Fruit fly (Drosophila melanogaster) whole organism, embryonic: ENCODE results near the gene Ids.

Experiments
- Blimp-1 ChIP-seq: fragments of 200-800 bp; sonication (Bioruptor generic); optimal IDR thresholded peaks from 3 replicates; lab custom pipeline; 2018; ENCODE audit warnings: missing biosample characterization, missing genetic modification characterization, mild to moderate bottlenecking, moderate library complexity, missing genetic modification reagents
- CG10267 ChIP-seq: fragments of 200-800 bp; sonication (Bioruptor generic); optimal IDR thresholded peaks from 2 replicates; lab custom pipeline; 2018; ENCODE audit warnings: missing biosample characterization, mild to moderate bottlenecking, missing genetic modification characterization, moderate library complexity
- CG11504 ChIP-seq: fragments of 200-800 bp; sonication (Bioruptor generic); optimal IDR thresholded peaks from 3 replicates; lab custom pipeline; 2019; ENCODE audit warnings: missing biosample characterization, mild to moderate bottlenecking, missing genetic modification characterization, moderate library complexity
- CG13296 ChIP-seq: fragments of 200-800 bp; sonication (Bioruptor generic); optimal IDR thresholded peaks from 3 replicates; lab custom pipeline; 2018; ENCODE audit warnings: missing biosample characterization, mild to moderate bottlenecking, missing genetic modification characterization
- CG14441 ChIP-seq: fragments of 200-800 bp; sonication (Bioruptor generic); IDR thresholded peaks from 2 replicates; pipeline ENCODE4 v1.3.6; 2022; ENCODE audit warnings: missing biosample characterization, missing genetic modification characterization
- CG15269 ChIP-seq: fragments of 200-800 bp; sonication (Bioruptor generic); optimal IDR thresholded peaks from 2 replicates; lab custom pipeline; 2018; ENCODE audit warnings: missing biosample characterization, mild to moderate bottlenecking, missing genetic modification characterization, moderate library complexity
- CG17361 ChIP-seq: fragments of 200-800 bp; sonication (Bioruptor generic); IDR thresholded peaks from 3 replicates; pipeline ENCODE4 v1.3.6; 2022; ENCODE audit warnings: missing biosample characterization, missing genetic modification characterization
- CG18262 ChIP-seq: fragments of 200-800 bp; optimal IDR thresholded peaks from 3 replicates; lab custom pipeline; 2019; ENCODE audit warnings: missing biosample characterization, mild to moderate bottlenecking, missing genetic modification characterization, moderate library complexity
- CG18476 ChIP-seq: fragments of 200-800 bp; sonication (Bioruptor generic); optimal IDR thresholded peaks from 2 replicates; lab custom pipeline; 2016; ENCODE audit warnings: missing biosample characterization, mild to moderate bottlenecking, missing genetic modification characterization
- CG2678 ChIP-seq: fragments of 200-800 bp; sonication (Bioruptor generic); optimal IDR thresholded peaks from 3 replicates; lab custom pipeline; 2019; ENCODE audit warnings: missing biosample characterization, mild to moderate bottlenecking, missing genetic modification characterization, moderate library complexity
- CG2712 ChIP-seq: fragments of 200-800 bp; optimal IDR thresholded peaks from 3 replicates; lab custom pipeline; 2019; ENCODE audit warnings: missing biosample characterization, mild to moderate bottlenecking, missing genetic modification characterization, moderate library complexity
- CG30020 ChIP-seq: fragments of 200-800 bp; optimal IDR thresholded peaks from 2 replicates; lab custom pipeline; 2019; ENCODE audit warnings: missing biosample characterization, mild to moderate bottlenecking, missing genetic modification characterization, moderate library complexity
- CG30431 ChIP-seq: fragments of 200-800 bp; sonication (Bioruptor generic); optimal IDR thresholded peaks from 2 replicates; lab custom pipeline; 2017; ENCODE audit warnings: missing biosample characterization, missing genetic modification characterization
- CG31441 ChIP-seq: fragments of 200-800 bp; sonication (Bioruptor generic); IDR thresholded peaks from 2 replicates; pipeline ENCODE4 v1.3.6; 2022; ENCODE audit warnings: missing biosample characterization, missing genetic modification characterization
- CG7745 ChIP-seq: fragments of 200-800 bp; sonication (Bioruptor generic); optimal IDR thresholded peaks from 2 replicates; lab custom pipeline; 2018; ENCODE audit warnings: missing biosample characterization, mild to moderate bottlenecking, missing genetic modification characterization, moderate library complexity
- CG7839 ChIP-seq: fragments of 200-800 bp; sonication (Bioruptor generic); optimal IDR thresholded peaks from 3 replicates; lab custom pipeline; 2018; ENCODE audit warnings: missing biosample characterization, mild to moderate bottlenecking, missing genetic modification characterization, moderate library complexity
- CG9437 ChIP-seq: fragments of 200-800 bp; sonication (Bioruptor generic); optimal IDR thresholded peaks from 2 replicates; lab custom pipeline; 2018; ENCODE audit warnings: missing biosample characterization, mild to moderate bottlenecking, missing genetic modification characterization
- CHES-1-like ChIP-seq: fragments of 200-800 bp; sonication (Bioruptor generic); optimal IDR thresholded peaks from 2 replicates; lab custom pipeline; 2016; ENCODE audit warnings: missing biosample characterization, missing genetic modification characterization
- CoRest ChIP-seq: fragments of 200-800 bp; sonication (Bioruptor generic); optimal IDR thresholded peaks from 3 replicates; lab custom pipeline; 2018; ENCODE audit warnings: missing biosample characterization, mild to moderate bottlenecking, missing genetic modification characterization, moderate library complexity
- Fer1 ChIP-seq: fragments of 200-800 bp; sonication (Bioruptor generic); optimal IDR thresholded peaks from 2 replicates; lab custom pipeline; 2017; ENCODE audit warnings: missing biosample characterization, mild to moderate bottlenecking, missing genetic modification characterization
- Hr51 ChIP-seq, 2 experiments: fragments of 200-800 bp; sonication (Bioruptor generic); optimal IDR thresholded peaks; 2 replicates in 1 of 2; 3 replicates in 1 of 2; lab custom pipeline; 2016 to 2018; ENCODE audit warnings: missing biosample characterization in 2 of 2, missing genetic modification characterization in 2 of 2, mild to moderate bottlenecking in 1 of 2, moderate library complexity in 1 of 2
- Med ChIP-seq: fragments of 200-800 bp; sonication (Bioruptor generic); peaks from one replicate; lab custom pipeline; 2016; ENCODE audit warnings: missing biosample characterization, missing genetic modification characterization, mild to moderate bottlenecking, inconsistent platforms, moderate library complexity
- Meics ChIP-seq: fragments of 200-800 bp; sonication (Bioruptor generic); optimal IDR thresholded peaks from 2 replicates; lab custom pipeline; 2017; ENCODE audit warnings: missing biosample characterization, mild to moderate bottlenecking, missing genetic modification characterization
- Oli ChIP-seq: fragments of 200-800 bp; sonication (Bioruptor generic); optimal IDR thresholded peaks from 2 replicates; lab custom pipeline; 2018; ENCODE audit warnings: missing biosample characterization, mild to moderate bottlenecking, missing genetic modification characterization, moderate library complexity
- Pdp1 ChIP-seq, 2 experiments: fragments of 200-800 bp; sonication (Bioruptor generic); optimal IDR thresholded peaks; 3 replicates each; lab custom pipeline; 2016; ENCODE audit warnings: missing biosample characterization in 2 of 2, missing genetic modification characterization in 2 of 2, mild to moderate bottlenecking in 1 of 2, moderate library complexity in 1 of 2
- Poxn ChIP-seq: fragments of 200-800 bp; sonication (Bioruptor generic); IDR thresholded peaks from 2 replicates; pipeline ENCODE4 v1.3.6; 2022; ENCODE audit warnings: missing biosample characterization, missing genetic modification characterization
- Sox102F ChIP-seq: fragments of 200-800 bp; sonication (Bioruptor generic); optimal IDR thresholded peaks from 2 replicates; lab custom pipeline; 2018; ENCODE audit warnings: missing biosample characterization, mild to moderate bottlenecking, missing genetic modification characterization, moderate library complexity
- br ChIP-seq: fragments of >200 bp; optimal IDR thresholded peaks from 2 replicates; lab custom pipeline; 2017
- bsh ChIP-seq, 2 experiments: fragments of 200-800 bp; sonication (Bioruptor generic); optimal IDR thresholded peaks; 2 replicates each; lab custom pipeline; 2017 to 2018; ENCODE audit warnings: mild to moderate bottlenecking in 2 of 2, missing biosample characterization in 2 of 2, missing genetic modification characterization in 2 of 2, moderate library complexity in 1 of 2
- dmrt99B ChIP-seq: fragments of 200-800 bp; sonication (Bioruptor generic); optimal IDR thresholded peaks from 2 replicates; lab custom pipeline; 2018; ENCODE audit warnings: missing biosample characterization, mild to moderate bottlenecking, missing genetic modification characterization, moderate library complexity
- gem ChIP-seq: fragments of 200-800 bp; sonication (Bioruptor generic); optimal IDR thresholded peaks from 2 replicates; lab custom pipeline; 2019; ENCODE audit warnings: missing biosample characterization, mild to moderate bottlenecking, missing genetic modification characterization, moderate library complexity
- grau ChIP-seq: fragments of 200-800 bp; optimal IDR thresholded peaks from 3 replicates; lab custom pipeline; 2019; ENCODE audit warnings: missing biosample characterization, mild to moderate bottlenecking, missing genetic modification characterization, moderate library complexity
- lbe ChIP-seq: fragments of 200-800 bp; sonication (Bioruptor generic); optimal IDR thresholded peaks from 2 replicates; lab custom pipeline; 2016; ENCODE audit warnings: missing biosample characterization, mild to moderate bottlenecking, missing genetic modification characterization
- nmo ChIP-seq: fragments of 200-800 bp; sonication (Bioruptor generic); optimal IDR thresholded peaks from 2 replicates; lab custom pipeline; 2018; ENCODE audit warnings: missing biosample characterization, mild to moderate bottlenecking, missing genetic modification characterization, moderate library complexity
- phol ChIP-seq: fragments of 200-800 bp; sonication (Bioruptor generic); optimal IDR thresholded peaks from 3 replicates; lab custom pipeline; 2018; ENCODE audit warnings: missing biosample characterization, mild to moderate bottlenecking, missing genetic modification characterization, moderate library complexity
- sens ChIP-seq: fragments of 200-800 bp; sonication (Bioruptor generic); peaks from one replicate; lab custom pipeline; 2016; ENCODE audit warnings: missing biosample characterization, missing genetic modification characterization
- seq ChIP-seq: fragments of 200-800 bp; sonication (Bioruptor generic); IDR thresholded peaks from 2 replicates; pipeline ENCODE4 v1.3.6; 2022; ENCODE audit warnings: missing biosample characterization, missing genetic modification characterization
- slp2 ChIP-seq: fragments of 200-800 bp; sonication (Bioruptor generic); optimal IDR thresholded peaks from 2 replicates; lab custom pipeline; 2016; ENCODE audit warnings: missing biosample characterization, missing genetic modification characterization
- unpg ChIP-seq: fragments of 200-800 bp; sonication (Bioruptor generic); optimal IDR thresholded peaks from 3 replicates; lab custom pipeline; 2018; ENCODE audit warnings: missing biosample characterization, mild to moderate bottlenecking, missing genetic modification characterization, moderate library complexity

The Ids gene

DNA sequence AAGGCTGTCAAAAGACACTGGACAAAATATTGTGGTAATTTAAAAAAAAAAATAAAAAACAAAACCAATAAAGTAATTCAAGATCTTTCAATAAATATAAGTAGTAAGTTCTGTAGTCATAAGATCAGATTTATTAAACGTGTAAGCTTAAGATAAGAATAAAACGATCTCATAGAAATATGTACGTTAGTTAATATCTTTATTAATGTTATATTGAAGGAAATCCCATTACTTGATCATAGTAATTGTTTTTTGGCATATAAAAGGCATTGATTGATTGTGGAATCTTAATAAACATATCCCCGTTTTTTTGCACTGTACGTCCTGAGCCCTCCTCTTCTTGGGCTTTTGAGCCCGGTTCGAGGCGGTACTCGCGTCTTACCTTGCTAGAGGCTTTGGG lies 34.8 kb upstream of the Ids start:
- TF ChIP-seq slp2 (GFP tag; lab: Kevin White, UChicago) (no peak), Oli (peak; percentile 35), gem (tag; lab: Kevin White, UChicago) (peak; percentile 53), seq (GFP tag; lab: Robert Waterston, UW) (no peak), Blimp-1 (GFP tag; lab: Kevin White, UChicago) (peak; percentile 7), Poxn (GFP tag; lab: Robert Waterston, UW) (no peak), CG14441 (GFP tag; lab: Robert Waterston, UW) (no peak), CG7745 (tag; lab: Kevin White, UChicago) (no peak), grau (tag; lab: Kevin White, UChicago) (peak; percentile 2), CG30020 (tag; lab: Kevin White, UChicago) (no peak), CoRest (tag; lab: Kevin White, UChicago) (peak; percentile 17), lbe (GFP tag; lab: Kevin White, UChicago) (peak; percentile 51), CG7839 (peak; percentile 14), bsh (GFP tag; optimal IDR thresholded peaks at IDR 0.05; lab: Kevin White, UChicago) (peak in 1 of 2 experiments; percentile 10), CG2712 (peak; percentile 5), CHES-1-like (GFP tag; lab: Kevin White, UChicago) (no peak), Sox102F (GFP tag; lab: Kevin White, UChicago) (peak; percentile 12), CG2678 (tag; lab: Kevin White, UChicago) (peak; percentile 35), CG18262 (tag; lab: Kevin White, UChicago) (peak; percentile 15), br (lab: Kevin White, UChicago) (no peak), dmrt99B (peak; percentile 5), CG18476 (GFP tag; lab: Kevin White, UChicago) (no peak), CG17361 (GFP tag; lab: Robert Waterston, UW) (0 out of 3 replicates have a peak, but pooled peaks have one; percentile 14), unpg (GFP tag; lab: Kevin White, UChicago) (peak; percentile 23), CG9437 (GFP tag; lab: Kevin White, UChicago) (peak; percentile 1), CG11504 (peak; percentile 44), nmo (peak; percentile 17), sens (GFP tag; lab: Kevin White, UChicago) (peak; percentile 74), CG31441 (GFP tag; lab: Robert Waterston, UW) (peak; percentile 48; the same call in 1 of the 2 replicates), Meics (GFP tag; lab: Kevin White, UChicago) (peak; percentile 4), CG10267 (peak; percentile 5), phol (tag; lab: Kevin White, UChicago) (peak; percentile 13), CG13296 (peak; percentile 3), Hr51 (GFP tag; optimal IDR thresholded peaks at IDR 0.05; lab: Kevin White, UChicago) (peak in 1 of 2 experiments; percentile 56), CG15269 (tag; lab: Kevin White, UChicago) (peak; percentile 39), Fer1 (GFP tag; lab: Kevin White, UChicago) (peak; percentile 19)

DNA sequence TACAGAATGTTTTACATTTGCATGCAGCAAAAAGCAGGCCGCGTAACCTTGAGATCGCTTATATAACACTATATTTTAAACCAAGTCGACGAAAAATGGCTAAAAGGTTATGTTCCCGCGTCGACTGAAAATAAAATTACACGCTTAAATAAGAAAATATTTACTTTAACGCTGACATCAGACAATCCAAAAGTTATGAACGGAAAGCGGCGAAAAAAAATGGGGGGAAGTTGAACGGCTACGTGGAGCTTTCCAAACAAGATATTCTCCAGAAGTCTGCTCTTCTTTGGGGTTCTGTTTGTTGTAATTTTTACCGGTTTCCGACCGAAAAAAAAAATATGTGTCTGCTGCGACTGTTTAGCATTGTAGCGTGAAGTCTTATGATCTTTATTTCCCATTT lies 33.5 kb upstream of the Ids start:
- TF ChIP-seq sens (GFP tag; lab: Kevin White, UChicago), result peak; percentile 41
- TF ChIP-seq Med (GFP tag; lab: Kevin White, UChicago), result peak; percentile 40
- peak in 1 of 2 experiments; percentile 87 for TF ChIP-seq Pdp1 (GFP tag; optimal IDR thresholded peaks at IDR 0.05; lab: Kevin White, UChicago)
- no peak for TF ChIP-seq CG30431 (GFP tag; lab: Kevin White, UChicago)
